Worm (Caenorhabditis elegans): ENCODE data around the gene srab-23.
A peak's percentile ranks its signal among the peaks of the same experiment; 100 is the strongest.

srab-23 gene

ce11 chrV:2035545-2035944, at the start of gene srab-23:
Gene srab-23 (minus strand): TSS chrV:2035645.
- TF ChIP-seq flt-1 (GFP tag; IDR thresholded peaks at IDR 0.05) = no peak
- TF ChIP-seq med-1 (GFP tag; optimal IDR thresholded peaks at IDR 0.05; ENCODE audit: insufficient read depth) = no peak
- TF ChIP-seq ref-1 (GFP tag; conservative IDR thresholded peaks at IDR 0.05) = no peak
- TF ChIP-seq ztf-23 (GFP tag; IDR thresholded peaks at IDR 0.05) = no peak
- TF ChIP-seq tab-1 (GFP tag; IDR thresholded peaks at IDR 0.05) = no peak
- TF ChIP-seq ztf-29 (GFP tag; IDR thresholded peaks at IDR 0.05) = no peak
- TF ChIP-seq T22C8.4 (GFP tag; IDR thresholded peaks at IDR 0.05) = no peak
- no peak for TF ChIP-seq cog-1 (tag; optimal IDR thresholded peaks at IDR 0.05)
- no peak for TF ChIP-seq klf-2 (GFP tag; conservative IDR thresholded peaks at IDR 0.05)

ce11 chrV:2083869-2084268, 48.4 kb upstream of the srab-23 start:
- 0 out of 2 replicates have a peak, but pooled peaks have one; percentile 10 for TF ChIP-seq klf-2 (GFP tag; conservative IDR thresholded peaks at IDR 0.05)
- TF ChIP-seq ztf-29 (GFP tag; IDR thresholded peaks at IDR 0.05) = no peak

- no peak for TF ChIP-seq ztf-23 (GFP tag; IDR thresholded peaks at IDR 0.05)
- no peak for TF ChIP-seq ref-1 (GFP tag; conservative IDR thresholded peaks at IDR 0.05)
- no peak for TF ChIP-seq ztf-29 (GFP tag; IDR thresholded peaks at IDR 0.05)
- no peak for TF ChIP-seq T22C8.4 (GFP tag; IDR thresholded peaks at IDR 0.05)
- TF ChIP-seq klf-2 (GFP tag; conservative IDR thresholded peaks at IDR 0.05) = no peak
- TF ChIP-seq med-1 (GFP tag; optimal IDR thresholded peaks at IDR 0.05; ENCODE audit: insufficient read depth) = no peak
- TF ChIP-seq flt-1 (GFP tag; IDR thresholded peaks at IDR 0.05) = no peak
- no peak for TF ChIP-seq cog-1 (tag; optimal IDR thresholded peaks at IDR 0.05)
- TF ChIP-seq tab-1 (GFP tag; IDR thresholded peaks at IDR 0.05) = no peak
These were observed 46.4 kb upstream of the srab-23 start for ce11 chrV:2081894-2082293.

ce11 chrV:2081269-2081668, 45.8 kb upstream of the srab-23 start:
- TF ChIP-seq ztf-29 (GFP tag; IDR thresholded peaks at IDR 0.05) = no peak
- no peak for TF ChIP-seq med-1 (GFP tag; optimal IDR thresholded peaks at IDR 0.05; ENCODE audit: insufficient read depth)
- TF ChIP-seq flt-1 (GFP tag; IDR thresholded peaks at IDR 0.05) = no peak
- no peak for TF ChIP-seq ref-1 (GFP tag; conservative IDR thresholded peaks at IDR 0.05)

- TF ChIP-seq ztf-23 (GFP tag; IDR thresholded peaks at IDR 0.05) (peak; percentile 26; the same call in 1 of the 2 replicates), med-1 (GFP tag; optimal IDR thresholded peaks at IDR 0.05; ENCODE audit: insufficient read depth) (no peak)
These were observed 40.6 kb upstream of the srab-23 start for ce11 chrV:2076043-2076442.

- TF ChIP-seq cog-1 (tag; optimal IDR thresholded peaks at IDR 0.05) = no peak
- no peak for TF ChIP-seq klf-2 (GFP tag; conservative IDR thresholded peaks at IDR 0.05)
- no peak for TF ChIP-seq flt-1 (GFP tag; IDR thresholded peaks at IDR 0.05)
- TF ChIP-seq ztf-23 (GFP tag; IDR thresholded peaks at IDR 0.05) = no peak
- TF ChIP-seq T22C8.4 (GFP tag; IDR thresholded peaks at IDR 0.05) = no peak
- TF ChIP-seq ztf-29 (GFP tag; IDR thresholded peaks at IDR 0.05) = no peak
- TF ChIP-seq tab-1 (GFP tag; IDR thresholded peaks at IDR 0.05) = no peak
- TF ChIP-seq med-1 (GFP tag; optimal IDR thresholded peaks at IDR 0.05; ENCODE audit: insufficient read depth) = no peak
- TF ChIP-seq ref-1 (GFP tag; conservative IDR thresholded peaks at IDR 0.05) = no peak
These were observed 37.4 kb upstream of the srab-23 start, which contains the start of gene Y40B10A.9 for ce11 chrV:2072807-2073206. Gene Y40B10A.9 (minus strand): TSS chrV:2072907.

ce11 chrV:2068728-2069443, 33.4 kb upstream of the srab-23 start:
- no peak for TF ChIP-seq flt-1 (GFP tag; IDR thresholded peaks at IDR 0.05)
- no peak for TF ChIP-seq ztf-29 (GFP tag; IDR thresholded peaks at IDR 0.05)
- TF ChIP-seq cog-1 (tag; optimal IDR thresholded peaks at IDR 0.05) = no peak
- no peak for TF ChIP-seq klf-2 (GFP tag; conservative IDR thresholded peaks at IDR 0.05)
- no peak for TF ChIP-seq ref-1 (GFP tag; conservative IDR thresholded peaks at IDR 0.05)
- TF ChIP-seq med-1 (GFP tag; optimal IDR thresholded peaks at IDR 0.05; ENCODE audit: insufficient read depth) = no peak
- TF ChIP-seq tab-1 (GFP tag; IDR thresholded peaks at IDR 0.05) = no peak
- TF ChIP-seq ztf-23 (GFP tag; IDR thresholded peaks at IDR 0.05) = no peak
- TF ChIP-seq T22C8.4 (GFP tag; IDR thresholded peaks at IDR 0.05) = no peak

- TF ChIP-seq T22C8.4 (GFP tag; IDR thresholded peaks at IDR 0.05) (no peak), ztf-23 (GFP tag; IDR thresholded peaks at IDR 0.05) (no peak), cog-1 (tag; optimal IDR thresholded peaks at IDR 0.05) (no peak), tab-1 (GFP tag; IDR thresholded peaks at IDR 0.05) (no peak), flt-1 (GFP tag; IDR thresholded peaks at IDR 0.05) (no peak), med-1 (GFP tag; optimal IDR thresholded peaks at IDR 0.05; ENCODE audit: insufficient read depth) (no peak), klf-2 (GFP tag; conservative IDR thresholded peaks at IDR 0.05) (no peak), ref-1 (GFP tag; conservative IDR thresholded peaks at IDR 0.05) (no peak), ztf-29 (GFP tag; IDR thresholded peaks at IDR 0.05) (no peak)
These were observed 32.6 kb upstream of the srab-23 start, which contains the start of gene lbp-9 for ce11 chrV:2067985-2068499. Gene lbp-9 (plus strand): TSS chrV:2068449.

- TF ChIP-seq T22C8.4 (GFP tag; IDR thresholded peaks at IDR 0.05) (no peak), flt-1 (GFP tag; IDR thresholded peaks at IDR 0.05) (no peak), ztf-23 (GFP tag; IDR thresholded peaks at IDR 0.05) (no peak), ref-1 (GFP tag; conservative IDR thresholded peaks at IDR 0.05) (no peak), med-1 (GFP tag; optimal IDR thresholded peaks at IDR 0.05; ENCODE audit: insufficient read depth) (no peak), cog-1 (tag; optimal IDR thresholded peaks at IDR 0.05) (no peak), klf-2 (GFP tag; conservative IDR thresholded peaks at IDR 0.05) (no peak), tab-1 (GFP tag; IDR thresholded peaks at IDR 0.05) (no peak), ztf-29 (GFP tag; IDR thresholded peaks at IDR 0.05) (no peak)
These were observed 32.0 kb upstream of the srab-23 start for ce11 chrV:2067419-2067818.

- TF ChIP-seq ztf-29 (GFP tag; IDR thresholded peaks at IDR 0.05) = no peak
- TF ChIP-seq med-1 (GFP tag; optimal IDR thresholded peaks at IDR 0.05; ENCODE audit: insufficient read depth) = no peak
- TF ChIP-seq klf-2 (GFP tag; conservative IDR thresholded peaks at IDR 0.05) = no peak
- TF ChIP-seq ztf-23 (GFP tag; IDR thresholded peaks at IDR 0.05) = no peak
- no peak for TF ChIP-seq T22C8.4 (GFP tag; IDR thresholded peaks at IDR 0.05)
- TF ChIP-seq ref-1 (GFP tag; conservative IDR thresholded peaks at IDR 0.05) = no peak
- TF ChIP-seq flt-1 (GFP tag; IDR thresholded peaks at IDR 0.05) = no peak
- no peak for TF ChIP-seq cog-1 (tag; optimal IDR thresholded peaks at IDR 0.05)
- TF ChIP-seq tab-1 (GFP tag; IDR thresholded peaks at IDR 0.05) = no peak
These were observed 31.3 kb upstream of the srab-23 start, which contains the start of gene nhr-86 for ce11 chrV:2066780-2067179. Gene nhr-86 (minus strand): TSS chrV:2066850.

Data from whole organism, midembryonic.